Worm (Caenorhabditis elegans) whole organism, late embryonic: ENCODE measurements around the gene popl-1.

Experiments used
- Y22D7AL.16 ChIP-seq: sonication (generic microtip); optimal IDR thresholded peaks from 2 replicates; lab custom pipeline; 2016; ENCODE audit warnings: missing genetic modification characterization, missing compliant biosample characterization
- ahr-1 ChIP-seq: sonication (generic microtip); optimal IDR thresholded peaks from 2 replicates; lab custom pipeline; 2016; ENCODE audit warnings: missing genetic modification characterization, missing compliant biosample characterization
- ama-1 ChIP-seq: fragments of 150-350 bp; optimal IDR thresholded peaks from 2 replicates; lab custom pipeline; 2014
- ceh-14 ChIP-seq: sonication (generic microtip); optimal IDR thresholded peaks from 2 replicates; lab custom pipeline; 2016; ENCODE audit warnings: missing genotype, missing genetic modification characterization, missing compliant biosample characterization
- ceh-18 ChIP-seq: sonication (generic microtip); optimal IDR thresholded peaks from 2 replicates; lab custom pipeline; 2016; ENCODE audit warnings: missing genetic modification characterization, missing compliant biosample characterization
- ceh-2 ChIP-seq: sonication (generic microtip); optimal IDR thresholded peaks from 2 replicates; lab custom pipeline; 2016; ENCODE audit warnings: missing genotype, missing genetic modification characterization, missing compliant biosample characterization
- ceh-24 ChIP-seq: sonication (generic microtip); optimal IDR thresholded peaks from 2 replicates; lab custom pipeline; 2016; ENCODE audit warnings: mild to moderate bottlenecking, missing genetic modification characterization, missing compliant biosample characterization
- ceh-34 ChIP-seq: sonication (generic microtip); optimal IDR thresholded peaks from 2 replicates; lab custom pipeline; 2016; ENCODE audit warnings: mild to moderate bottlenecking, missing genetic modification characterization, missing compliant biosample characterization
- ceh-48 ChIP-seq: sonication (generic microtip); optimal IDR thresholded peaks from 2 replicates; lab custom pipeline; 2016; ENCODE audit warnings: missing genetic modification characterization, inconsistent platforms, missing compliant biosample characterization
- ceh-9 ChIP-seq: sonication (generic microtip); optimal IDR thresholded peaks from 2 replicates; lab custom pipeline; 2016; ENCODE audit warnings: mild to moderate bottlenecking, missing genetic modification characterization, inconsistent platforms, missing compliant biosample characterization
- che-1 ChIP-seq: sonication (generic microtip); optimal IDR thresholded peaks from 2 replicates; lab custom pipeline; 2016; ENCODE audit warnings: mild to moderate bottlenecking, missing genetic modification characterization, missing compliant biosample characterization
- dve-1 ChIP-seq: sonication (generic microtip); optimal IDR thresholded peaks from 2 replicates; lab custom pipeline; 2017; ENCODE audit warnings: antibody characterized with exemption, mild to moderate bottlenecking, missing genetic modification characterization, missing compliant biosample characterization
- elt-2 ChIP-seq: sonication (generic microtip); optimal IDR thresholded peaks from 2 replicates; lab custom pipeline; 2016; ENCODE audit warnings: missing genetic modification reagents, missing genetic modification characterization, missing compliant biosample characterization
- elt-4 ChIP-seq: sonication (generic microtip); optimal IDR thresholded peaks from 2 replicates; lab custom pipeline; 2016; ENCODE audit warnings: missing genetic modification characterization, missing compliant biosample characterization
- eyg-1 ChIP-seq: sonication (generic microtip); optimal IDR thresholded peaks from 2 replicates; lab custom pipeline; 2016; ENCODE audit warnings: missing genotype, missing genetic modification characterization, missing compliant biosample characterization
- fkh-10 ChIP-seq: fragments of 150-350 bp; optimal IDR thresholded peaks from 2 replicates; lab custom pipeline; 2014; ENCODE audit warnings: missing biosample characterization, missing genetic modification reagents, missing genetic modification characterization
- gmeb-2 ChIP-seq: sonication (generic microtip); optimal IDR thresholded peaks from 2 replicates; lab custom pipeline; 2016; ENCODE audit warnings: missing genetic modification characterization, inconsistent platforms, missing compliant biosample characterization
- hlh-15 ChIP-seq: sonication (generic microtip); optimal IDR thresholded peaks from 2 replicates; lab custom pipeline; 2016; ENCODE audit warnings: missing genetic modification characterization, missing compliant biosample characterization
- lin-11 ChIP-seq: fragments of 200-800 bp; sonication (Bioruptor generic); optimal IDR thresholded peaks from 2 replicates; lab custom pipeline; 2018; ENCODE audit warnings: mild to moderate bottlenecking, missing genetic modification characterization, missing compliant biosample characterization
- nfya-1 ChIP-seq: sonication (generic microtip); optimal IDR thresholded peaks from 2 replicates; lab custom pipeline; 2017; ENCODE audit warnings: missing genetic modification characterization, mild to moderate bottlenecking, missing compliant biosample characterization, antibody characterized with exemption, moderate library complexity
- nhr-11 ChIP-seq: fragments of 150-350 bp; optimal IDR thresholded peaks from 2 replicates; lab custom pipeline; 2014; ENCODE audit warnings: missing biosample characterization, missing genetic modification characterization
- nhr-232 ChIP-seq: sonication (generic microtip); optimal IDR thresholded peaks from 2 replicates; lab custom pipeline; 2016; ENCODE audit warnings: missing genetic modification characterization, missing compliant biosample characterization
- npax-4 ChIP-seq: sonication (generic microtip); optimal IDR thresholded peaks from 2 replicates; lab custom pipeline; 2016; ENCODE audit warnings: missing genetic modification characterization, missing compliant biosample characterization
- odd-2 ChIP-seq: sonication (generic microtip); optimal IDR thresholded peaks from 2 replicates; lab custom pipeline; 2017; ENCODE audit warnings: antibody characterized with exemption, mild to moderate bottlenecking, missing genetic modification characterization, missing compliant biosample characterization
- pqm-1 ChIP-seq: sonication (generic microtip); optimal IDR thresholded peaks from 2 replicates; lab custom pipeline; 2016; ENCODE audit warnings: missing genetic modification characterization, missing compliant biosample characterization
- ref-2 ChIP-seq: sonication (generic microtip); optimal IDR thresholded peaks from 2 replicates; lab custom pipeline; 2016; ENCODE audit warnings: missing genetic modification characterization, missing compliant biosample characterization
- rnt-1 ChIP-seq: sonication (generic microtip); optimal IDR thresholded peaks from 2 replicates; lab custom pipeline; 2016; ENCODE audit warnings: missing genetic modification characterization, missing compliant biosample characterization
- sdc-2 ChIP-seq: sonication (generic microtip); optimal IDR thresholded peaks from 2 replicates; lab custom pipeline; 2016; ENCODE audit warnings: missing genotype, missing genetic modification characterization, missing compliant biosample characterization
- syd-9 ChIP-seq: sonication (generic microtip); optimal IDR thresholded peaks from 2 replicates; lab custom pipeline; 2016; ENCODE audit warnings: mild to moderate bottlenecking, missing genetic modification characterization, moderate library complexity, missing compliant biosample characterization
- tbx-2 ChIP-seq: sonication (generic microtip); optimal IDR thresholded peaks from 2 replicates; lab custom pipeline; 2016; ENCODE audit warnings: missing genetic modification characterization, missing compliant biosample characterization
- ttx-3 ChIP-seq: sonication (generic microtip); optimal IDR thresholded peaks from 2 replicates; lab custom pipeline; 2016; ENCODE audit warnings: missing genetic modification reagents, missing genetic modification characterization, missing compliant biosample characterization
- unc-3 ChIP-seq, 2 experiments: fragments of 200-800 bp in 1 of 2; sonication (Bioruptor generic) in 1 of 2; sonication (generic microtip) in 1 of 2; conservative IDR thresholded peaks in 1 of 2; optimal IDR thresholded peaks in 1 of 2; 2 replicates each; pipeline versions ENCODE4 v1.3.6 to Lab custom; 2016 to 2022; ENCODE audit warnings: missing compliant biosample characterization in 2 of 2, missing genetic modification characterization in 2 of 2, missing genetic modification reagents in 1 of 2
- unc-42 ChIP-seq: sonication (generic microtip); optimal IDR thresholded peaks from 2 replicates; lab custom pipeline; 2016; ENCODE audit warnings: missing genotype, missing genetic modification characterization, missing compliant biosample characterization
- ztf-16 ChIP-seq: sonication (generic microtip); optimal IDR thresholded peaks from 2 replicates; lab custom pipeline; 2017; ENCODE audit warnings: missing genetic modification characterization, missing compliant biosample characterization

popl-1 gene

DNA sequence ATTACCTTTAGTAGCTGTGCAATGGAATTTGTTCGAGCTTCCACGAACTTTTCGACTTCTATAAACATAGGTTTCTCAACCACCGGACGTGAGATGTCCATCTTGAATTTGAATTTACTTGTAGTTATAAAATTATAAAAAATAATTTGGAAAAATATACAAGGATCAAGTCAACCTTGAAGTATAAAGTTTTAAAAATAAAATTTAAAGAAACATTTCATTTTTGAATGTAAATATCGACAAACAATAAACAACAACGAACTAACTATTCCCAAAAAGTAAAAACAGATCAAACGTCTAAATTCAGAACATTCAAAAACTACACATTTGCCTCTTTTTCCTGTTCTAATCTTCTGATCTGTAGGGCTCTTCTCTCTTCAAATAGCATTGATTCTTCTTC, at the start of gene popl-1:
TSS of gene popl-1 (minus strand) at position 101 of the 400 bp plus-strand sequence.
- no peak for TF ChIP-seq odd-2 (tag; lab: Kevin White, UChicago)
- TF ChIP-seq fkh-10, result no peak
- TF ChIP-seq nhr-11, result no peak
- no peak for TF ChIP-seq rnt-1 (tag; lab: Kevin White, UChicago)
- TF ChIP-seq ceh-18 (tag; lab: Kevin White, UChicago), result no peak
- TF ChIP-seq elt-4, result no peak

ce11 chrIII:6479439-6479838, 48.7 kb upstream of the popl-1 start:
- TF ChIP-seq sdc-2 (tag; lab: Kevin White, UChicago) (no peak), syd-9 (tag; lab: Kevin White, UChicago) (no peak), lin-11 (tag; lab: Kevin White, UChicago) (no peak), unc-42 (tag; lab: Kevin White, UChicago) (no peak), ztf-16 (tag; lab: Kevin White, UChicago) (no peak), eyg-1 (tag; lab: Kevin White, UChicago) (no peak)

- TF ChIP-seq ahr-1, result no peak
- TF ChIP-seq unc-3 (GFP tag; conservative IDR thresholded peaks at IDR 0.05; lab: Robert Waterston, UW), result no peak
- TF ChIP-seq unc-3 (tag; optimal IDR thresholded peaks at IDR 0.05; lab: Kevin White, UChicago), result no peak
- no peak for TF ChIP-seq che-1 (tag; lab: Kevin White, UChicago)
- TF ChIP-seq sdc-2 (tag; lab: Kevin White, UChicago), result no peak
- TF ChIP-seq nfya-1 (tag; lab: Kevin White, UChicago), result no peak
- no peak for TF ChIP-seq ceh-48 (tag; lab: Kevin White, UChicago)
- TF ChIP-seq ceh-9 (tag; lab: Kevin White, UChicago), result no peak
- no peak for TF ChIP-seq pqm-1 (tag; lab: Kevin White, UChicago)
- TF ChIP-seq ceh-14 (tag; lab: Kevin White, UChicago), result no peak
- TF ChIP-seq nhr-232 (tag; lab: Kevin White, UChicago), result no peak
- TF ChIP-seq elt-2, result no peak
- no peak for TF ChIP-seq gmeb-2 (tag; lab: Kevin White, UChicago)
- no peak for TF ChIP-seq hlh-15 (tag; lab: Kevin White, UChicago)
- no peak for TF ChIP-seq syd-9 (tag; lab: Kevin White, UChicago)
- TF ChIP-seq dve-1 (tag; lab: Kevin White, UChicago), result no peak
- no peak for TF ChIP-seq ttx-3 (tag; lab: Kevin White, UChicago)
- TF ChIP-seq tbx-2 (tag; lab: Kevin White, UChicago), result no peak
- TF ChIP-seq Y22D7AL.16, result no peak
- TF ChIP-seq ceh-24 (tag; lab: Kevin White, UChicago), result no peak
- no peak for TF ChIP-seq npax-4 (tag; lab: Kevin White, UChicago)
- TF ChIP-seq, all 69 proteins: peak for 0
These were observed 47.7 kb upstream of the popl-1 start, which contains the start of gene zip-8 for ce11 chrIII:6478256-6479004. Gene zip-8 (plus strand): TSS chrIII:6478955.

DNA sequence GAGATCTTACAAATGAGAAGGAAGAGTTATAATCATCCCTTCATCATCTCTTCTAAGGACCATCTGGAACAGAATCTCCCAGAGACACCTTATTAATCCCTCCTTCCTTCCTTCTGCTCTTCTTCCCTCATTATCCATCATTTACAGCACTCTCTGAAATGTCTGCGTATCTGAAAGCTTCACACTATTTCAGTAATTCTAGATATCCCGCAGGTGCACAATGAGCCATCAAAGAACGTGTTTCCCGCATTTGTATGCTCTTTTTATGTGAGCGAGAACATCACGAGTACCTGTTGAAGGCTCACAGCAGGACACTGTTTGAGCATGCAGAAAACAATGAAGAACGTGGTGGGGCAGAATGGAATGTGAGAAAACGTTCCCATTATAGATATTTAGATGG, 45.6 kb upstream of the popl-1 start:
- TF ChIP-seq ceh-34 (tag; lab: Kevin White, UChicago) (no peak), npax-4 (tag; lab: Kevin White, UChicago) (no peak), ceh-2 (tag; lab: Kevin White, UChicago) (no peak), ama-1 (lab: Kevin White, UChicago) (no peak), ref-2 (peak; percentile 71)

- TF ChIP-seq lin-11 (tag; lab: Kevin White, UChicago), result no peak
- TF ChIP-seq, all 69 proteins: peak for 0
These were observed 40.7 kb upstream of the popl-1 start, which contains the start of gene wht-6 for ce11 chrIII:6471451-6471850. Gene wht-6 (plus strand): TSS chrIII:6471751.
